Fruit fly (Drosophila melanogaster) whole organism: ENCODE measurements around the gene ppk13.

Experiments
- CG8478 ChIP-seq: fragments of >200 bp; optimal IDR thresholded peaks from 2 replicates; lab custom pipeline; 2018; ENCODE audit warnings: inconsistent platforms
- Dll ChIP-seq: fragments of >200 bp; optimal IDR thresholded peaks from 2 replicates; lab custom pipeline; 2017
- EcR ChIP-seq, 2 experiments: fragments of >200 bp; optimal IDR thresholded peaks; 2 replicates each; lab custom pipeline; 2017; ENCODE audit warnings: missing biosample characterization in 2 of 2, missing genetic modification characterization in 2 of 2, missing genetic modification reagents in 2 of 2
- pan ChIP-seq: fragments of >200 bp; optimal IDR thresholded peaks from 2 replicates; lab custom pipeline; 2017
- psq ChIP-seq: fragments of >200 bp; optimal IDR thresholded peaks from 2 replicates; lab custom pipeline; 2017
- usp ChIP-seq: fragments of >200 bp; optimal IDR thresholded peaks from 2 replicates; lab custom pipeline; 2017; ENCODE audit warnings: missing biosample characterization, missing genetic modification characterization, mixed read lengths

- TF ChIP-seq CG8478 (lab: Kevin White, UChicago) (no peak), Dll (no peak), usp (GFP tag; lab: Kevin White, UChicago) (no peak), pan (lab: Kevin White, UChicago) (no peak), EcR (GFP tag; optimal IDR thresholded peaks at IDR 0.05; lab: Kevin White, UChicago) (no peak), psq (lab: Kevin White, UChicago) (no peak)
These were observed 4.3 kb downstream of the ppk13 start, which contains the start of gene CG33510 for dm6 chr2L:21084268-21084667.
